Worm (Caenorhabditis elegans) whole organism, late embryonic: ENCODE results near the gene Y75B8A.18.

Source experiments
- C38D4.7 ChIP-seq: fragments of 200-800 bp; sonication (Bioruptor generic); optimal IDR thresholded peaks from 2 replicates; lab custom pipeline; 2018; ENCODE audit warnings: mild to moderate bottlenecking, missing genetic modification characterization, moderate library complexity, missing compliant biosample characterization
- ahr-1 ChIP-seq: sonication (generic microtip); optimal IDR thresholded peaks from 2 replicates; lab custom pipeline; 2016; ENCODE audit warnings: missing genetic modification characterization, missing compliant biosample characterization
- dmd-4 ChIP-seq: sonication (generic microtip); optimal IDR thresholded peaks from 2 replicates; lab custom pipeline; 2016; ENCODE audit warnings: borderline replicate concordance, missing genetic modification characterization, missing compliant biosample characterization
- elt-4 ChIP-seq: sonication (generic microtip); optimal IDR thresholded peaks from 2 replicates; lab custom pipeline; 2016; ENCODE audit warnings: missing genetic modification characterization, missing compliant biosample characterization
- hlh-6 ChIP-seq: sonication (generic microtip); optimal IDR thresholded peaks from 2 replicates; lab custom pipeline; 2016; ENCODE audit warnings: missing genotype, missing genetic modification characterization, missing compliant biosample characterization
- madf-2 ChIP-seq: sonication (generic microtip); optimal IDR thresholded peaks from 2 replicates; lab custom pipeline; 2017; ENCODE audit warnings: missing genetic modification characterization, missing compliant biosample characterization
- nhr-11 ChIP-seq: fragments of 150-350 bp; optimal IDR thresholded peaks from 2 replicates; lab custom pipeline; 2014; ENCODE audit warnings: missing biosample characterization, missing genetic modification characterization
- odd-2 ChIP-seq: sonication (generic microtip); optimal IDR thresholded peaks from 2 replicates; lab custom pipeline; 2017; ENCODE audit warnings: antibody characterized with exemption, mild to moderate bottlenecking, missing genetic modification characterization, missing compliant biosample characterization
- ref-2 ChIP-seq: sonication (generic microtip); optimal IDR thresholded peaks from 2 replicates; lab custom pipeline; 2016; ENCODE audit warnings: missing genetic modification characterization, missing compliant biosample characterization
- unc-3 ChIP-seq, 2 experiments: fragments of 200-800 bp in 1 of 2; sonication (Bioruptor generic) in 1 of 2; sonication (generic microtip) in 1 of 2; conservative IDR thresholded peaks in 1 of 2; optimal IDR thresholded peaks in 1 of 2; 2 replicates each; pipeline versions ENCODE4 v1.3.6 to Lab custom; 2016 to 2022; ENCODE audit warnings: missing compliant biosample characterization in 2 of 2, missing genetic modification characterization in 2 of 2, missing genetic modification reagents in 1 of 2
- zip-5 ChIP-seq: sonication (generic microtip); optimal IDR thresholded peaks from 2 replicates; lab custom pipeline; 2016; ENCODE audit warnings: missing genetic modification characterization, missing compliant biosample characterization

ce11 chrIII:12188236-12188635, 37.8 kb downstream of the Y75B8A.18 start:
- TF ChIP-seq ref-2 (tag; lab: Kevin White, UChicago): no peak
- no peak for TF ChIP-seq dmd-4 (tag; lab: Kevin White, UChicago)
- TF ChIP-seq nhr-11: no peak
- TF ChIP-seq C38D4.7 (GFP tag; lab: Kevin White, UChicago): no peak
- no peak for TF ChIP-seq unc-3 (GFP tag; conservative IDR thresholded peaks at IDR 0.05; lab: Robert Waterston, UW)
- TF ChIP-seq unc-3 (tag; optimal IDR thresholded peaks at IDR 0.05; lab: Kevin White, UChicago): no peak
- TF ChIP-seq odd-2: no peak
- no peak for TF ChIP-seq madf-2 (tag; lab: Kevin White, UChicago)
- TF ChIP-seq hlh-6 (tag; lab: Kevin White, UChicago): no peak
- TF ChIP-seq ahr-1 (tag; lab: Kevin White, UChicago): no peak
- TF ChIP-seq elt-4 (tag; lab: Kevin White, UChicago): no peak
- TF ChIP-seq zip-5 (tag; lab: Kevin White, UChicago): no peak
